Worm (Caenorhabditis elegans) whole organism, L4 larva: ENCODE data around the gene ZK185.1.

Experiments
- F26F4.8 ChIP-seq: fragments of 200-800 bp; sonication (Bioruptor generic); conservative IDR thresholded peaks from 2 replicates; pipeline ENCODE4 v1.3.6; 2022; ENCODE audit warnings: missing genetic modification characterization, missing compliant biosample characterization
- aha-1 ChIP-seq: fragments of 150-350 bp; peaks from one replicate; lab custom pipeline; 2014; ENCODE audit warnings: missing biosample characterization, missing genetic modification characterization
- aly-2 ChIP-seq: sonication (generic microtip); optimal IDR thresholded peaks from 2 replicates; lab custom pipeline; 2018; ENCODE audit warnings: missing biosample characterization, missing genetic modification characterization
- fos-1 ChIP-seq: fragments of 150-350 bp; optimal IDR thresholded peaks from 2 replicates; lab custom pipeline; 2014; ENCODE audit warnings: missing biosample characterization, missing genetic modification characterization
- jun-1 ChIP-seq: fragments of 150-350 bp; optimal IDR thresholded peaks from 2 replicates; lab custom pipeline; 2014; ENCODE audit warnings: missing biosample characterization, missing genetic modification reagents, missing genetic modification characterization
- lin-13 ChIP-seq: fragments of 150-350 bp; optimal IDR thresholded peaks from 2 replicates; lab custom pipeline; 2014; ENCODE audit warnings: missing biosample characterization, missing genetic modification reagents, missing genetic modification characterization
- lin-29 ChIP-seq: fragments of 200-800 bp; sonication (Bioruptor generic); IDR thresholded peaks from 2 replicates; pipeline ENCODE4 v1.3.6; 2022; ENCODE audit warnings: missing genetic modification reagents, missing genetic modification characterization, missing compliant biosample characterization
- mdl-1 ChIP-seq, 2 experiments: fragments of 150-350 bp in 1 of 2; sonication (generic microtip) in 1 of 2; optimal IDR thresholded peaks; 2 replicates each; lab custom pipeline; 2014 to 2017; ENCODE audit warnings: missing biosample characterization in 2 of 2, missing genetic modification characterization in 2 of 2
- nhr-11 ChIP-seq: fragments of 150-350 bp; optimal IDR thresholded peaks from 2 replicates; lab custom pipeline; 2014; ENCODE audit warnings: missing biosample characterization, missing genetic modification characterization
- snpc-4 ChIP-seq: fragments of 150-350 bp; optimal IDR thresholded peaks from 2 replicates; lab custom pipeline; 2014; ENCODE audit warnings: missing biosample characterization, missing genetic modification characterization
- unc-130 ChIP-seq: sonication (generic microtip); optimal IDR thresholded peaks from 2 replicates; lab custom pipeline; 2016; ENCODE audit warnings: missing genetic modification reagents, missing genetic modification characterization, missing compliant biosample characterization
- unc-62 ChIP-seq, 3 experiments: fragments of 150-350 bp in 1 of 3; sonication (generic microtip); optimal IDR thresholded peaks in 2 of 3; peaks in 1 of 3; 1 replicate in 1 of 3; 2 replicates in 2 of 3; lab custom pipeline; 2014 to 2017; ENCODE audit warnings: missing biosample characterization in 3 of 3, missing genetic modification characterization in 3 of 3, missing genetic modification reagents in 3 of 3, missing genotype in 1 of 3

ce11 chrIV:4579472-4579871, 31.1 kb downstream of the ZK185.1 start:
- no peak for TF ChIP-seq nhr-11 (tag; lab: Kevin White, UChicago)
- TF ChIP-seq jun-1 (tag; lab: Kevin White, UChicago) = no peak
- TF ChIP-seq mdl-1 (tag; optimal IDR thresholded peaks at IDR 0.05; lab: Kevin White, UChicago) = no peak
- TF ChIP-seq lin-13 (GFP tag; lab: Kevin White, UChicago) = no peak
- no peak for TF ChIP-seq lin-29 (GFP tag; lab: Robert Waterston, UW)
- TF ChIP-seq snpc-4 (tag; lab: Kevin White, UChicago) = no peak
- TF ChIP-seq aly-2 (tag; lab: Kevin White, UChicago) = no peak
- peak; percentile 86 for TF ChIP-seq aha-1 (tag; lab: Kevin White, UChicago)
- no peak for TF ChIP-seq fos-1 (tag; lab: Kevin White, UChicago)
- no peak for TF ChIP-seq F26F4.8
- TF ChIP-seq unc-130 (GFP tag; lab: Kevin White, UChicago) = no peak
- TF ChIP-seq unc-62 (GFP tag; optimal IDR thresholded peaks at IDR 0.05 in 1 of 2; lab: Kevin White, UChicago) = peak in 1 of 2 experiments; percentile 95
- TF ChIP-seq unc-62 (tag; optimal IDR thresholded peaks at IDR 0.05; lab: Kevin White, UChicago) = no peak
